Worm (Caenorhabditis elegans) whole organism, L4 larva: Measurements from ENCODE around the gene Y43C5B.3.

ENCODE experiments used
- D1046.2 ChIP-seq: fragments of 200-800 bp; sonication (Bioruptor generic); IDR thresholded peaks from 2 replicates; pipeline ENCODE4 v1.3.6; 2022; ENCODE audit warnings: missing genetic modification characterization, missing compliant biosample characterization
- F10B5.3 ChIP-seq: sonication (generic microtip); optimal IDR thresholded peaks from 2 replicates; lab custom pipeline; 2016; ENCODE audit warnings: mild to moderate bottlenecking, missing genetic modification characterization, missing compliant biosample characterization
- F37D6.2 ChIP-seq: sonication (generic microtip); optimal IDR thresholded peaks from 2 replicates; lab custom pipeline; 2016; ENCODE audit warnings: mild to moderate bottlenecking, missing genetic modification characterization, missing compliant biosample characterization
- aha-1 ChIP-seq: fragments of 150-350 bp; peaks from one replicate; lab custom pipeline; 2014; ENCODE audit warnings: missing biosample characterization, missing genetic modification characterization
- aly-2 ChIP-seq: sonication (generic microtip); optimal IDR thresholded peaks from 2 replicates; lab custom pipeline; 2018; ENCODE audit warnings: missing biosample characterization, missing genetic modification characterization
- ama-1 ChIP-seq: fragments of 150-350 bp; optimal IDR thresholded peaks from 2 replicates; lab custom pipeline; 2014; ENCODE audit warnings: inconsistent platforms, mixed read lengths
- arid-1 ChIP-seq: fragments of 200-800 bp; sonication (Bioruptor generic); conservative IDR thresholded peaks from 2 replicates; pipeline ENCODE4 v1.3.6; 2022; ENCODE audit warnings: missing genetic modification reagents, missing genetic modification characterization, missing compliant biosample characterization
- ceh-20 ChIP-seq: fragments of 200-800 bp; sonication (Bioruptor generic); IDR thresholded peaks from 2 replicates; pipeline ENCODE4 v1.3.6; 2022; ENCODE audit warnings: missing genetic modification reagents, missing genetic modification characterization, missing compliant biosample characterization
- ceh-32 ChIP-seq: sonication (generic microtip); optimal IDR thresholded peaks from 2 replicates; lab custom pipeline; 2016; ENCODE audit warnings: mild to moderate bottlenecking, missing genetic modification characterization, missing compliant biosample characterization; ENCODE audit not compliant: poor library complexity
- ceh-62 ChIP-seq: sonication (generic microtip); optimal IDR thresholded peaks from 2 replicates; lab custom pipeline; 2017; ENCODE audit warnings: missing biosample characterization, missing genetic modification characterization
- ces-1 ChIP-seq: fragments of 150-350 bp; sonication (generic microtip); optimal IDR thresholded peaks from 4 replicates; lab custom pipeline; 2014; ENCODE audit warnings: missing biosample characterization, missing genetic modification reagents, missing genetic modification characterization
- ctbp-1 ChIP-seq: fragments of 200-800 bp; sonication (Bioruptor generic); IDR thresholded peaks from 2 replicates; pipeline ENCODE4 v1.3.6; 2022; ENCODE audit warnings: missing genetic modification reagents, missing genetic modification characterization, missing compliant biosample characterization
- daf-16 ChIP-seq, 3 experiments: sonication (generic microtip); optimal IDR thresholded peaks; 2 replicates each; lab custom pipeline; 2016 to 2017; ENCODE audit warnings: missing genetic modification characterization in 3 of 3, missing genetic modification reagents in 3 of 3, mild to moderate bottlenecking in 2 of 3, missing compliant biosample characterization in 2 of 3, missing biosample characterization in 1 of 3, moderate library complexity in 1 of 3
- daf-19 ChIP-seq: fragments of 200-800 bp; sonication (Bioruptor generic); conservative IDR thresholded peaks from 2 replicates; pipeline ENCODE4 v1.3.6; 2022; ENCODE audit warnings: missing genetic modification characterization, missing compliant biosample characterization
- daf-8 ChIP-seq: fragments of 200-800 bp; sonication (Bioruptor generic); IDR thresholded peaks from 2 replicates; pipeline ENCODE4 v1.3.6; 2022; ENCODE audit warnings: missing genetic modification characterization, missing compliant biosample characterization
- dmd-6 ChIP-seq: fragments of 200-800 bp; sonication (Bioruptor generic); IDR thresholded peaks from 2 replicates; pipeline ENCODE4 v1.3.6; 2022; ENCODE audit warnings: missing genetic modification reagents, missing genetic modification characterization, missing compliant biosample characterization
- dmd-8 ChIP-seq: fragments of 200-800 bp; sonication (Bioruptor generic); IDR thresholded peaks from 2 replicates; pipeline ENCODE4 v1.3.6; 2022; ENCODE audit warnings: missing genetic modification characterization, missing compliant biosample characterization
- dmd-9 ChIP-seq: fragments of 200-800 bp; sonication (Bioruptor generic); IDR thresholded peaks from 2 replicates; pipeline ENCODE4 v1.3.6; 2022; ENCODE audit warnings: missing genetic modification reagents, missing genetic modification characterization, missing compliant biosample characterization
- duxl-1 ChIP-seq: sonication (generic microtip); optimal IDR thresholded peaks from 2 replicates; lab custom pipeline; 2016; ENCODE audit warnings: mild to moderate bottlenecking, missing genetic modification characterization, moderate library complexity, missing compliant biosample characterization; ENCODE audit not compliant: poor library complexity
- dve-1 ChIP-seq: sonication (generic microtip); optimal IDR thresholded peaks from 2 replicates; lab custom pipeline; 2017; ENCODE audit warnings: antibody characterized with exemption, mild to moderate bottlenecking, missing genetic modification characterization, missing compliant biosample characterization; ENCODE audit not compliant: insufficient read depth
- egl-27 ChIP-seq: sonication (generic microtip); optimal IDR thresholded peaks from 3 replicates; lab custom pipeline; 2017; ENCODE audit warnings: missing biosample characterization, missing genetic modification reagents, missing genetic modification characterization
- fkh-10 ChIP-seq: fragments of 150-350 bp; optimal IDR thresholded peaks from 2 replicates; lab custom pipeline; 2014; ENCODE audit warnings: missing biosample characterization, missing genetic modification reagents, missing genetic modification characterization
- hlh-30 ChIP-seq: sonication (generic microtip); optimal IDR thresholded peaks from 2 replicates; lab custom pipeline; 2017; ENCODE audit warnings: antibody characterized with exemption, mild to moderate bottlenecking, missing genetic modification characterization, missing compliant biosample characterization; ENCODE audit not compliant: insufficient read depth
- lin-39 ChIP-seq: fragments of 150-350 bp; optimal IDR thresholded peaks from 2 replicates; lab custom pipeline; 2014; ENCODE audit warnings: missing biosample characterization, missing genetic modification reagents, missing genetic modification characterization
- lir-3 ChIP-seq: sonication (generic microtip); optimal IDR thresholded peaks from 2 replicates; lab custom pipeline; 2016; ENCODE audit warnings: mild to moderate bottlenecking, missing genetic modification characterization, missing compliant biosample characterization
- lsy-2 ChIP-seq, 2 experiments: fragments of 150-350 bp in 1 of 2; sonication (generic microtip) in 1 of 2; optimal IDR thresholded peaks; 2 replicates each; lab custom pipeline; 2014 to 2017; ENCODE audit warnings: missing biosample characterization in 2 of 2, missing genetic modification characterization in 2 of 2
- madf-5 ChIP-seq, 2 experiments: fragments of 200-800 bp; sonication (Bioruptor generic); IDR thresholded peaks; 2 replicates each; pipeline ENCODE4 v1.3.6; 2022; ENCODE audit warnings: missing compliant biosample characterization in 2 of 2, missing genetic modification characterization in 2 of 2
- nhr-11 ChIP-seq: fragments of 150-350 bp; optimal IDR thresholded peaks from 2 replicates; lab custom pipeline; 2014; ENCODE audit warnings: missing biosample characterization, missing genetic modification characterization
- nhr-111 ChIP-seq: fragments of 200-800 bp; sonication (Bioruptor generic); optimal IDR thresholded peaks from 2 replicates; lab custom pipeline; 2018; ENCODE audit warnings: mild to moderate bottlenecking, missing genetic modification characterization, missing compliant biosample characterization
- nhr-25 ChIP-seq: sonication (generic microtip); optimal IDR thresholded peaks from 2 replicates; lab custom pipeline; 2017; ENCODE audit warnings: missing genetic modification characterization, mild to moderate bottlenecking, missing compliant biosample characterization, antibody characterized with exemption, moderate library complexity, borderline replicate concordance; ENCODE audit not compliant: insufficient read depth
- nhr-28 ChIP-seq: fragments of 150-350 bp; optimal IDR thresholded peaks from 2 replicates; lab custom pipeline; 2014; ENCODE audit warnings: missing biosample characterization, missing genetic modification characterization
- nhr-42 ChIP-seq: fragments of 200-800 bp; sonication (Bioruptor generic); IDR thresholded peaks from 2 replicates; pipeline ENCODE4 v1.3.6; 2022; ENCODE audit warnings: missing genetic modification characterization, missing compliant biosample characterization
- nhr-6 ChIP-seq: fragments of 150-350 bp; optimal IDR thresholded peaks from 2 replicates; lab custom pipeline; 2014; ENCODE audit warnings: missing biosample characterization, missing genetic modification characterization
- nhr-76 ChIP-seq: fragments of 150-350 bp; optimal IDR thresholded peaks from 2 replicates; lab custom pipeline; 2014; ENCODE audit warnings: missing biosample characterization, missing genetic modification characterization
- nhr-77 ChIP-seq: fragments of 150-350 bp; optimal IDR thresholded peaks from 2 replicates; lab custom pipeline; 2014; ENCODE audit warnings: missing biosample characterization, missing genetic modification characterization
- pqm-1 ChIP-seq: sonication (generic microtip); optimal IDR thresholded peaks from 2 replicates; lab custom pipeline; 2017; ENCODE audit warnings: missing biosample characterization, missing genetic modification characterization
- rbr-2 ChIP-seq: sonication (generic microtip); optimal IDR thresholded peaks from 2 replicates; lab custom pipeline; 2016; ENCODE audit warnings: missing genotype, missing genetic modification characterization, missing compliant biosample characterization
- sdz-12 ChIP-seq: fragments of 200-800 bp; sonication (Bioruptor generic); optimal IDR thresholded peaks from 2 replicates; lab custom pipeline; 2018; ENCODE audit warnings: mild to moderate bottlenecking, missing genetic modification characterization, missing compliant biosample characterization
- spr-3 ChIP-seq: fragments of 200-800 bp; sonication (Bioruptor generic); optimal IDR thresholded peaks from 2 replicates; lab custom pipeline; 2018; ENCODE audit warnings: mild to moderate bottlenecking, missing genetic modification characterization, missing compliant biosample characterization
- tra-1 ChIP-seq: fragments of 200-800 bp; sonication (Bioruptor generic); IDR thresholded peaks from 2 replicates; pipeline ENCODE4 v1.3.6; 2022; ENCODE audit warnings: missing genetic modification reagents, missing genetic modification characterization, missing compliant biosample characterization
- unc-39 ChIP-seq: sonication (generic microtip); optimal IDR thresholded peaks from 2 replicates; lab custom pipeline; 2017; ENCODE audit warnings: missing biosample characterization, missing genetic modification characterization
- unc-62 ChIP-seq, 3 experiments: fragments of 150-350 bp in 1 of 3; sonication (generic microtip); optimal IDR thresholded peaks in 2 of 3; peaks in 1 of 3; 1 replicate in 1 of 3; 2 replicates in 2 of 3; lab custom pipeline; 2014 to 2017; ENCODE audit warnings: missing biosample characterization in 3 of 3, missing genetic modification characterization in 3 of 3, missing genetic modification reagents in 3 of 3, missing genotype in 1 of 3
- zfp-2 ChIP-seq: sonication (generic microtip); optimal IDR thresholded peaks from 2 replicates; lab custom pipeline; 2016; ENCODE audit warnings: mild to moderate bottlenecking, missing genetic modification characterization, missing compliant biosample characterization
- zip-11 ChIP-seq: fragments of 200-800 bp; sonication (Bioruptor generic); IDR thresholded peaks from 2 replicates; pipeline ENCODE4 v1.3.6; 2022; ENCODE audit warnings: missing genetic modification characterization, missing compliant biosample characterization

Gene Y43C5B.3

DNA sequence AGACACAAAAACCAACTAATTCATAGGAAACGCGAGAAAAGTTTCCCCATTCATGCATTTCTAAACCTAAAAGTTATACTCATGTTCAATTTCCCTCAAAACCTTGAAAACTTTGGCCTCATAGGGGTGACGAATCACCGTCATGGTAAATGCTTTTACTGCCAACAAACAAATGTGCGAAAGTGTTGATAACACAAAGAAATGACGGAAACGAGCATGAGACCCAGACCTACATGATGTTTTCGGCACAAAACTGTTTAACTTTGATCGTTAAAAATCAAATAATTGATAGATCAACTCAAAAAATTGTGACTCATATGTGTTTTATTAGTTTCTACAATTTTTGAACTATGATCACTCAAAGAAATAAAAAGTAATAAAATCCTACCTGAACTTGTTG lies 18.5 kb upstream of the Y43C5B.3 start (continued):
- peak; percentile 75 for TF ChIP-seq dmd-6 (GFP tag; lab: Robert Waterston, UW)

DNA sequence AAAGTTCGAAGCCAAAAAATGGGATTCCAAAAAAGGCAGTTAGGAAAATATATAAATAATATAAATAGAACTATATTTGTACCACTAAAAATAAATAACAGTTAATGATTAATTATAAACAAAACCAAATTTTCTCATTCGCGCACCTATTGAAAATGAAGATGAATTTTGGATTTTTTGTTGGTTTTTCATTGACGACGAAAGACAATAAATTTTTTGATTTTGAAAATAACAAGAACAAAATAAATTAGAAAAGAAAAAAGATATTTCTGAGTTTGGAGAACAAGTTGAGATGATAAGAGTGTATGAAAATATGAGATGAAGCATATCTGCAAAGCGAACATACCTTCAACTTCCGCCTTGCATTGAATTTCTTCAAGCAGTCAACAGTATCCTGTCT lies 13.1 kb upstream of the Y43C5B.3 start:
- TF ChIP-seq nhr-76 (tag; lab: Kevin White, UChicago): no peak
- peak; percentile 92 for TF ChIP-seq aha-1 (tag; lab: Kevin White, UChicago)

DNA sequence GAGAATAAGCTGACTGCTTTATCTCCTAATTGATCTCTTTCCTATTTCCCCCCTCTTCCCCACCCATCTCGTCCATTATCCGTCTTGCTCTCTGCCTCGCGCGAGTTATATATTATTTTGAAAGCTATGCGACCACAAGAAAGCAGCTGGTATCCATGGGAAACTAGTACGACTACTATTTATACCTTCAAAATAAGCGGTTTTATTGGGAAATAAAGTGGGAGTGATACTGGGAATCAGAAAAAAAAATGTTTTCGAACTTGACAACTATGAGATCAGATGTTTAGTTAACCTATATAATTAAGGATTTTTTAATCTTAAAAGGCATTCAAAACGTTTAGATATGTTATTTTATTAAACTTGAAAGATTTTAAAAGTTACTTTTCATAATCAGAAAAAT lies 10.7 kb upstream of the Y43C5B.3 start:
- no peak for TF ChIP-seq nhr-42
- no peak for TF ChIP-seq aly-2
- TF ChIP-seq unc-39 (tag; lab: Kevin White, UChicago): no peak
- peak; percentile 9 for TF ChIP-seq nhr-11 (tag; lab: Kevin White, UChicago)

DNA sequence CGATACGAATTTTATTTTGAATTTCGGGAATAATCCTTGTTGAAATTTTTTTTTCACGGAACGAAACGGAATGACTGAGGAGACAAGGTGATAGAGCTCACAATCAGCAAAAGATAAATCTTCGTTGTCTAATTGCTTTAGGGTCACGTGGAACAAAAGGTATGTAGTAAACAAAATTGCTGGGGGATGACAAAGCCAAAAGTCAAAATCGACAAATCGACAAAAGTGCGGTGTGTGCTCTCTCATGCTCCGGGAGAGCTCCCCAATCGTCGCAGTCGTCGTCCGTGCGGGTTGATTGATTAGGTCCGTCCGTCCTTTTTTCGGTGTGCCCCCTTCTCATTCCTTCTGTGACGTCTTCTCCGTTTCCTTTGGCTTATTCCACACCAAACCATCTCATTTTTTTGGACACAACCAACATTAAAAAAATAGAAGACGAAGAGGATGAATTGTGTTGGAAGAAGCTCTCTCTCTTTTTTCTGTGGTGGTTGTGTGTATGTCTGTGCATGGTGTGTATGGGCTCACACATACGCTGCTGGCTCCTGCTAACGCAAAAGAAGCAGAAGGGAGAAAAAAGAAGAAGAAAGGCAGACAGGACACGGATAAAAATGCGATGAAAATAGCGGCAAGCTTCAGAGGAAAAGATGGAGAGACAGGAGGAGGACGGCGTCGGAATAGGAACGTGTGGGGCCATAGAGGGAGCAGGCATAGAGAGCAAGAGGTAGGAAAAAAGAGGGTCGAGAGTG lies 8.6 kb upstream of the Y43C5B.3 start:
- TF ChIP-seq sdz-12 (no peak), dve-1 (no peak), pqm-1 (tag; lab: Kevin White, UChicago) (no peak), F10B5.3 (tag; lab: Kevin White, UChicago) (peak; percentile 1), ceh-62 (tag; lab: Kevin White, UChicago) (no peak), lsy-2 (tag; optimal IDR thresholded peaks at IDR 0.05; lab: Kevin White, UChicago) (no peak), arid-1 (GFP tag; lab: Robert Waterston, UW) (no peak), fkh-10 (GFP tag; lab: Kevin White, UChicago) (peak; percentile 35), rbr-2 (tag; lab: Kevin White, UChicago) (peak; percentile 55), daf-16 (GFP tag; optimal IDR thresholded peaks at IDR 0.05; lab: Kevin White, UChicago) (no peak), daf-16 (tag; optimal IDR thresholded peaks at IDR 0.05; lab: Kevin White, UChicago) (no peak), ceh-32 (tag; lab: Kevin White, UChicago) (peak; percentile 1), zfp-2 (tag; lab: Kevin White, UChicago) (no peak), zip-11 (GFP tag; lab: Robert Waterston, UW) (no peak), nhr-25 (tag; lab: Kevin White, UChicago) (no peak), dmd-8 (GFP tag; lab: Robert Waterston, UW) (no peak), dmd-9 (no peak), tra-1 (no peak), nhr-111 (GFP tag; lab: Kevin White, UChicago) (no peak), daf-19 (GFP tag; lab: Robert Waterston, UW) (no peak), unc-39 (tag; lab: Kevin White, UChicago) (no peak), daf-8 (GFP tag; lab: Robert Waterston, UW) (no peak), egl-27 (tag; lab: Kevin White, UChicago) (no peak), D1046.2 (GFP tag; lab: Robert Waterston, UW) (no peak), nhr-28 (tag; lab: Kevin White, UChicago) (no peak), hlh-30 (tag; lab: Kevin White, UChicago) (peak; percentile 33), duxl-1 (tag; lab: Kevin White, UChicago) (no peak), ces-1 (GFP tag; lab: Kevin White, UChicago) (no peak), F37D6.2 (peak; percentile 1), ctbp-1 (peak; percentile 62; the same call in 1 of the 2 replicates), ama-1 (lab: Kevin White, UChicago) (no peak), lir-3 (tag; lab: Kevin White, UChicago) (no peak), madf-5 (GFP tag; IDR thresholded peaks at IDR 0.05; lab: Robert Waterston, UW) (no peak), spr-3 (no peak), nhr-77 (no peak), ceh-20 (0 out of 2 replicates have a peak, but pooled peaks have one; percentile 53), nhr-6 (tag; lab: Kevin White, UChicago) (no peak), unc-62 (GFP tag; optimal IDR thresholded peaks at IDR 0.05 in 1 of 2; lab: Kevin White, UChicago) (peak in 1 of 2 experiments; percentile 73), unc-62 (tag; optimal IDR thresholded peaks at IDR 0.05; lab: Kevin White, UChicago) (no peak), aly-2 (no peak), lin-39 (tag; lab: Kevin White, UChicago) (no peak)
